Fruit fly (Drosophila melanogaster) whole organism, embryonic: ENCODE measurements around the gene CG6325.

ENCODE experiments used
- CG10267 ChIP-seq: fragments of 200-800 bp; sonication (Bioruptor generic); optimal IDR thresholded peaks from 2 replicates; lab custom pipeline; 2018; ENCODE audit warnings: missing biosample characterization, mild to moderate bottlenecking, missing genetic modification characterization, moderate library complexity
- CG12391 ChIP-seq: fragments of 200-800 bp; sonication (Bioruptor generic); optimal IDR thresholded peaks from 3 replicates; lab custom pipeline; 2018; ENCODE audit warnings: missing biosample characterization, mild to moderate bottlenecking, missing genetic modification characterization, moderate library complexity
- CG13287 ChIP-seq: fragments of 200-800 bp; sonication (Bioruptor generic); IDR thresholded peaks from 2 replicates; pipeline ENCODE4 v1.3.6; 2022; ENCODE audit warnings: missing biosample characterization, missing genetic modification characterization; ENCODE audit not compliant: partially characterized antibody
- CG13775 ChIP-seq: fragments of 200-800 bp; sonication (Bioruptor generic); optimal IDR thresholded peaks from 3 replicates; lab custom pipeline; 2017; ENCODE audit warnings: missing biosample characterization, mild to moderate bottlenecking, missing genetic modification characterization
- CG17385 ChIP-seq: fragments of 200-800 bp; sonication (Bioruptor generic); optimal IDR thresholded peaks from 3 replicates; lab custom pipeline; 2018; ENCODE audit warnings: missing biosample characterization, mild to moderate bottlenecking, missing genetic modification characterization
- CG18476 ChIP-seq: fragments of 200-800 bp; sonication (Bioruptor generic); optimal IDR thresholded peaks from 2 replicates; lab custom pipeline; 2016; ENCODE audit warnings: missing biosample characterization, mild to moderate bottlenecking, missing genetic modification characterization
- CG18599 ChIP-seq: fragments of 200-800 bp; sonication (Bioruptor generic); optimal IDR thresholded peaks from 3 replicates; lab custom pipeline; 2017; ENCODE audit warnings: missing biosample characterization, missing genetic modification characterization, mild to moderate bottlenecking, moderate library complexity, missing genetic modification reagents
- CG2202 ChIP-seq: fragments of 200-800 bp; sonication (Bioruptor generic); optimal IDR thresholded peaks from 2 replicates; lab custom pipeline; 2018; ENCODE audit warnings: missing biosample characterization, mild to moderate bottlenecking, missing genetic modification characterization
- CG3407 ChIP-seq: fragments of 200-800 bp; sonication (Bioruptor generic); optimal IDR thresholded peaks from 2 replicates; lab custom pipeline; 2018; ENCODE audit warnings: missing biosample characterization, mild to moderate bottlenecking, missing genetic modification characterization
- CG34422 ChIP-seq: fragments of 200-800 bp; sonication (Bioruptor generic); IDR thresholded peaks from 3 replicates; pipeline ENCODE4 v1.3.6; 2022; ENCODE audit warnings: missing biosample characterization, missing genetic modification characterization
- CG6254 ChIP-seq: fragments of 200-800 bp; sonication (Bioruptor generic); optimal IDR thresholded peaks from 3 replicates; lab custom pipeline; 2017; ENCODE audit warnings: mild to moderate bottlenecking, missing biosample characterization, missing genetic modification reagents, missing genetic modification characterization
- CG7556 ChIP-seq: fragments of 200-800 bp; sonication (Bioruptor generic); optimal IDR thresholded peaks from 2 replicates; lab custom pipeline; 2017; ENCODE audit warnings: missing biosample characterization, mild to moderate bottlenecking, missing genetic modification characterization
- CG7839 ChIP-seq: fragments of 200-800 bp; sonication (Bioruptor generic); optimal IDR thresholded peaks from 3 replicates; lab custom pipeline; 2018; ENCODE audit warnings: missing biosample characterization, mild to moderate bottlenecking, missing genetic modification characterization, moderate library complexity
- CG8924 ChIP-seq: fragments of 200-800 bp; optimal IDR thresholded peaks from 3 replicates; lab custom pipeline; 2019; ENCODE audit warnings: missing biosample characterization, mild to moderate bottlenecking, missing genetic modification characterization, moderate library complexity
- CG9727 ChIP-seq: fragments of 200-800 bp; sonication (Bioruptor generic); optimal IDR thresholded peaks from 3 replicates; lab custom pipeline; 2017; ENCODE audit warnings: missing biosample characterization, mild to moderate bottlenecking, missing genetic modification characterization
- CoRest ChIP-seq: fragments of 200-800 bp; sonication (Bioruptor generic); optimal IDR thresholded peaks from 3 replicates; lab custom pipeline; 2018; ENCODE audit warnings: missing biosample characterization, mild to moderate bottlenecking, missing genetic modification characterization, moderate library complexity
- Fer1 ChIP-seq: fragments of 200-800 bp; sonication (Bioruptor generic); optimal IDR thresholded peaks from 2 replicates; lab custom pipeline; 2017; ENCODE audit warnings: missing biosample characterization, mild to moderate bottlenecking, missing genetic modification characterization
- H2.0 ChIP-seq: fragments of 200-800 bp; sonication (Bioruptor generic); IDR thresholded peaks from 2 replicates; pipeline ENCODE4 v1.3.6; 2022; ENCODE audit warnings: missing biosample characterization, missing genetic modification characterization
- Hr51 ChIP-seq, 2 experiments: fragments of 200-800 bp; sonication (Bioruptor generic); optimal IDR thresholded peaks; 2 replicates in 1 of 2; 3 replicates in 1 of 2; lab custom pipeline; 2016 to 2018; ENCODE audit warnings: missing biosample characterization in 2 of 2, missing genetic modification characterization in 2 of 2, mild to moderate bottlenecking in 1 of 2, moderate library complexity in 1 of 2
- Myb ChIP-seq: fragments of 200-800 bp; sonication (Bioruptor generic); optimal IDR thresholded peaks from 2 replicates; lab custom pipeline; 2016; ENCODE audit warnings: missing biosample characterization, missing genetic modification characterization
- Spps ChIP-seq: fragments of 200-800 bp; sonication (Bioruptor generic); optimal IDR thresholded peaks from 2 replicates; lab custom pipeline; 2018; ENCODE audit warnings: missing biosample characterization, mild to moderate bottlenecking, missing genetic modification characterization
- ac ChIP-seq: fragments of 200-800 bp; sonication (Bioruptor generic); optimal IDR thresholded peaks from 3 replicates; lab custom pipeline; 2017; ENCODE audit warnings: missing biosample characterization, mild to moderate bottlenecking, missing genetic modification characterization
- ash1 ChIP-seq: fragments of 200-800 bp; sonication (Bioruptor generic); optimal IDR thresholded peaks from 2 replicates; lab custom pipeline; 2018; ENCODE audit warnings: missing biosample characterization, mild to moderate bottlenecking, missing genetic modification characterization
- az2 ChIP-seq: fragments of 200-800 bp; sonication (Bioruptor generic); optimal IDR thresholded peaks from 3 replicates; lab custom pipeline; 2016; ENCODE audit warnings: missing biosample characterization, missing genetic modification characterization
- bsh ChIP-seq, 2 experiments: fragments of 200-800 bp; sonication (Bioruptor generic); optimal IDR thresholded peaks; 2 replicates each; lab custom pipeline; 2017 to 2018; ENCODE audit warnings: mild to moderate bottlenecking in 2 of 2, missing biosample characterization in 2 of 2, missing genetic modification characterization in 2 of 2, moderate library complexity in 1 of 2
- caup ChIP-seq: fragments of 200-800 bp; sonication (Bioruptor generic); optimal IDR thresholded peaks from 3 replicates; lab custom pipeline; 2017; ENCODE audit warnings: missing biosample characterization, mild to moderate bottlenecking, missing genetic modification characterization, moderate library complexity; ENCODE audit not compliant: severe bottlenecking
- cg ChIP-seq: fragments of 200-800 bp; sonication (Bioruptor generic); optimal IDR thresholded peaks from 3 replicates; lab custom pipeline; 2019; ENCODE audit warnings: missing biosample characterization, mild to moderate bottlenecking, missing genetic modification characterization, moderate library complexity
- dmrt99B ChIP-seq: fragments of 200-800 bp; sonication (Bioruptor generic); optimal IDR thresholded peaks from 2 replicates; lab custom pipeline; 2018; ENCODE audit warnings: missing biosample characterization, mild to moderate bottlenecking, missing genetic modification characterization, moderate library complexity
- eve ChIP-seq, 2 experiments: fragments of >200 bp; optimal IDR thresholded peaks; 2 replicates each; lab custom pipeline; 2017; ENCODE audit warnings: missing biosample characterization in 2 of 2, missing genetic modification characterization in 2 of 2
- ewg ChIP-seq: fragments of 200-800 bp; sonication (Bioruptor generic); optimal IDR thresholded peaks from 3 replicates; lab custom pipeline; 2017; ENCODE audit warnings: mild to moderate bottlenecking, missing biosample characterization, missing genetic modification reagents, missing genetic modification characterization
- ftz-f1 ChIP-seq: fragments of 200-800 bp; sonication (Bioruptor generic); optimal IDR thresholded peaks from 2 replicates; lab custom pipeline; 2016; ENCODE audit warnings: missing biosample characterization, missing genetic modification characterization
- grau ChIP-seq: fragments of 200-800 bp; optimal IDR thresholded peaks from 3 replicates; lab custom pipeline; 2019; ENCODE audit warnings: missing biosample characterization, mild to moderate bottlenecking, missing genetic modification characterization, moderate library complexity
- gsb-n ChIP-seq: fragments of 200-800 bp; sonication (Bioruptor generic); optimal IDR thresholded peaks from 3 replicates; lab custom pipeline; 2018; ENCODE audit warnings: missing biosample characterization, mild to moderate bottlenecking, missing genetic modification characterization
- lola ChIP-seq, 3 experiments: fragments of >200 bp in 2 of 3; fragments of 200-800 bp in 1 of 3; sonication (Bioruptor generic) in 1 of 3; optimal IDR thresholded peaks; 2 replicates each; lab custom pipeline; 2017 to 2019; ENCODE audit warnings: missing biosample characterization in 3 of 3, missing genetic modification characterization in 3 of 3, mild to moderate bottlenecking in 1 of 3, moderate library complexity in 1 of 3
- oc ChIP-seq: fragments of 200-800 bp; sonication (Bioruptor generic); optimal IDR thresholded peaks from 2 replicates; lab custom pipeline; 2018; ENCODE audit warnings: missing biosample characterization, mild to moderate bottlenecking, missing genetic modification characterization, moderate library complexity
- onecut ChIP-seq: fragments of 200-800 bp; sonication (Bioruptor generic); IDR thresholded peaks from 2 replicates; pipeline ENCODE4 v1.3.6; 2022; ENCODE audit warnings: missing biosample characterization, missing genetic modification characterization
- phol ChIP-seq: fragments of 200-800 bp; sonication (Bioruptor generic); optimal IDR thresholded peaks from 3 replicates; lab custom pipeline; 2018; ENCODE audit warnings: missing biosample characterization, mild to moderate bottlenecking, missing genetic modification characterization, moderate library complexity
- psq ChIP-seq: fragments of 200-800 bp; sonication (Bioruptor generic); optimal IDR thresholded peaks from 2 replicates; lab custom pipeline; 2017; ENCODE audit warnings: missing biosample characterization, missing genetic modification characterization

Gene CG6325

dm6 chr3R:10353932-10354703 lies 53.0 kb downstream of the CG6325 start (continued):
- TF ChIP-seq dmrt99B (tag; lab: Kevin White, UChicago) (peak; percentile 54), CG17385 (GFP tag; lab: Kevin White, UChicago) (peak; percentile 30), psq (no peak), CG13287 (GFP tag; lab: Robert Waterston, UW) (no peak), Hr51 (GFP tag; optimal IDR thresholded peaks at IDR 0.05; lab: Kevin White, UChicago) (peak in 1 of 2 experiments; percentile 15), CG9727 (GFP tag; lab: Kevin White, UChicago) (peak; percentile 54), lola (GFP tag; optimal IDR thresholded peaks at IDR 0.05; lab: Kevin White, UChicago) (peak in 1 of 3 experiments; percentile 78), grau (tag; lab: Kevin White, UChicago) (peak; percentile 99), az2 (GFP tag; lab: Kevin White, UChicago) (peak; percentile 43), oc (tag; lab: Kevin White, UChicago) (peak; percentile 13), Fer1 (GFP tag; lab: Kevin White, UChicago) (peak; percentile 24), CG18476 (peak; percentile 100), CG7556 (GFP tag; lab: Kevin White, UChicago) (peak; percentile 46), ash1 (GFP tag; lab: Kevin White, UChicago) (peak; percentile 29), CG7839 (tag; lab: Kevin White, UChicago) (peak; percentile 41), onecut (GFP tag; lab: Robert Waterston, UW) (peak; percentile 50), Myb (GFP tag; lab: Kevin White, UChicago) (no peak), ftz-f1 (GFP tag; lab: Kevin White, UChicago) (no peak), CG13775 (peak; percentile 26), ac (GFP tag; lab: Kevin White, UChicago) (peak; percentile 85), CG18599 (GFP tag; lab: Kevin White, UChicago) (peak; percentile 43), gsb-n (tag; lab: Kevin White, UChicago) (peak; percentile 25), CG6254 (GFP tag; lab: Kevin White, UChicago) (peak; percentile 18), CoRest (tag; lab: Kevin White, UChicago) (peak; percentile 57), eve (GFP tag; optimal IDR thresholded peaks at IDR 0.05; lab: Kevin White, UChicago) (peak in 1 of 2 experiments; percentile 71), CG2202 (tag; lab: Kevin White, UChicago) (peak; percentile 41), cg (GFP tag; lab: Kevin White, UChicago) (peak; percentile 2), CG12391 (peak; percentile 73), H2.0 (GFP tag; lab: Robert Waterston, UW) (no peak), bsh (GFP tag; optimal IDR thresholded peaks at IDR 0.05; lab: Kevin White, UChicago) (peak in 1 of 2 experiments; percentile 58), CG10267 (tag; lab: Kevin White, UChicago) (peak; percentile 46), phol (peak; percentile 57), caup (GFP tag; lab: Kevin White, UChicago) (no peak), Spps (tag; lab: Kevin White, UChicago) (peak; percentile 40), CG34422 (GFP tag; lab: Robert Waterston, UW) (no peak), CG3407 (GFP tag; lab: Kevin White, UChicago) (peak; percentile 23), CG8924 (tag; lab: Kevin White, UChicago) (peak; percentile 59), ewg (GFP tag; lab: Kevin White, UChicago) (no peak)
